Worm (Caenorhabditis elegans): ENCODE results near the gene nhr-168.

The nhr-168 gene

ce11 chrV:13300492-13300891 lies 33.2 kb downstream of the nhr-168 start:
- TF ChIP-seq blmp-1 (tag; optimal IDR thresholded peaks at IDR 0.05), result no peak
- TF ChIP-seq lin-14 (GFP tag; optimal IDR thresholded peaks at IDR 0.05), result peak; percentile 36

ce11 chrV:13299398-13299797 lies 34.3 kb downstream of the nhr-168 start:
- TF ChIP-seq hlh-17 (GFP tag; optimal IDR thresholded peaks at IDR 0.05; ENCODE audit: borderline replicate concordance) (no peak), ets-5 (GFP tag; IDR thresholded peaks at IDR 0.05) (no peak), xbp-1 (tag; optimal IDR thresholded peaks at IDR 0.05) (no peak), ceh-82 (tag; optimal IDR thresholded peaks at IDR 0.05) (no peak), pag-3 (tag; optimal IDR thresholded peaks at IDR 0.05; ENCODE audit: borderline replicate concordance, insufficient read depth) (no peak), mep-1 (tag; optimal IDR thresholded peaks at IDR 0.05) (no peak), fkh-4 (tag; optimal IDR thresholded peaks at IDR 0.05; ENCODE audit: borderline replicate concordance) (no peak), egl-13 (tag; optimal IDR thresholded peaks at IDR 0.05) (no peak), pax-3 (tag; optimal IDR thresholded peaks at IDR 0.05) (peak; percentile 60), unc-98 (GFP tag; IDR thresholded peaks at IDR 0.05) (no peak), efl-1 (optimal IDR thresholded peaks at IDR 0.05) (no peak), efl-1 (GFP tag; optimal IDR thresholded peaks at IDR 0.05 in 1 of 2) (peak in 1 of 2 experiments; percentile 65), unc-30 (tag; optimal IDR thresholded peaks at IDR 0.05) (no peak), C04F5.9 (tag; optimal IDR thresholded peaks at IDR 0.05) (no peak), hlh-4 (tag; optimal IDR thresholded peaks at IDR 0.05) (no peak), elt-3 (tag; optimal IDR thresholded peaks at IDR 0.05) (no peak)

DNA sequence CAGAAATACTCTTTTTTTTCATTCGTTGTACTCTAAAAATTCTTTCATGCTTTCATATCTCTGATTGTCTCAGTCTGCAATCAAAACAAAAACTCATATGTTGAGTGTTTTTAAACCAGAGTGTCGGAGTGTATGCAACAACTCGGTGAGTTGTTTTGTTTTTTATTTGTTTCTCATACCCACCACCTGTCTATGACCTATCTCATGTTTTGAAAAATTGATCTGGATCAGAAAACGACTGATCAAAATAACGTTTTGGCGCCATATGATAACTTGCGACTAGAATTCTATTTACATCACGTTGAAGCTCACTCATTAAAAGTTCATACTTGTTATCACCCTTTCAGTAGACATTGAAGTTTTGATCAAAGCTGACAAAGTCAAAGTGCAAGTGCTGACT lies 35.0 kb downstream of the nhr-168 start:
- TF ChIP-seq ceh-88 (GFP tag; IDR thresholded peaks at IDR 0.05) (no peak), C16A3.4 (tag; optimal IDR thresholded peaks at IDR 0.05) (no peak), nhr-90 (tag; optimal IDR thresholded peaks at IDR 0.05; ENCODE audit: poor library complexity) (no peak), C04F5.9 (tag; optimal IDR thresholded peaks at IDR 0.05) (no peak), lin-39 (tag; optimal IDR thresholded peaks at IDR 0.05) (no peak), dpl-1 (GFP tag; optimal IDR thresholded peaks at IDR 0.05) (no peak), ama-1 (optimal IDR thresholded peaks at IDR 0.05) (no peak), nhr-237 (tag; optimal IDR thresholded peaks at IDR 0.05) (no peak), tbx-2 (tag; optimal IDR thresholded peaks at IDR 0.05) (no peak), alr-1 (tag; optimal IDR thresholded peaks at IDR 0.05; ENCODE audit: borderline replicate concordance) (no peak), nhr-71 (tag; optimal IDR thresholded peaks at IDR 0.05) (peak; percentile 11), fkh-10 (GFP tag; optimal IDR thresholded peaks at IDR 0.05) (no peak), rnt-1 (tag; optimal IDR thresholded peaks at IDR 0.05) (peak; percentile 2), ceh-82 (tag; optimal IDR thresholded peaks at IDR 0.05) (no peak), lin-14 (GFP tag; optimal IDR thresholded peaks at IDR 0.05) (peak; percentile 37), mab-9 (GFP tag; IDR thresholded peaks at IDR 0.05) (no peak), C34B4.2 (tag; optimal IDR thresholded peaks at IDR 0.05) (no peak), pag-3 (tag; optimal IDR thresholded peaks at IDR 0.05; ENCODE audit: borderline replicate concordance, insufficient read depth) (no peak)

DNA sequence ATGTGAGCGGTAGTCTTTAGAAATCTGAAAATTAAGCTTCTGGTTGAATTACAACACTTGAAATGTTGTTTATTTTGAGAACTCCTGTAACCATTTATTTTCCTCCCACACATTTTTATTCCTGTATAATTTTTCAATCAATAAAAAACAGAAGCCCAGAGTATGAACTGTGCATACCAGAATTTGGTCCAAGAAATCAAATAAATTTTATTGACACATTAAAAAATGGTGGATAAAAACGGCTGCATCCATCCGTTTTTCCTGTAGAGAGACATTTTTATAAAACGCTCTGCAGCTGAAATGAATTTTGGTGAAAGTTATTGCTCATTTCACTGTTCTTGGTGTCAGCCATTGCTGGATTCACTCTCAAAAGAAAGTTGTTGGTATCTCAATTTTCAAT lies 36.5 kb downstream of the nhr-168 start, which contains the start of gene C26E1.1:
Gene C26E1.1 (plus strand): TSS at position 301 of the 400 bp plus-strand sequence.
- no peak for TF ChIP-seq fkh-8 (tag; optimal IDR thresholded peaks at IDR 0.05)
- TF ChIP-seq lin-15B (tag; optimal IDR thresholded peaks at IDR 0.05), result no peak
- TF ChIP-seq hpl-2 (GFP tag; optimal IDR thresholded peaks at IDR 0.05), result no peak
- no peak for TF ChIP-seq ets-5 (GFP tag; IDR thresholded peaks at IDR 0.05)
- TF ChIP-seq tbx-2 (tag; optimal IDR thresholded peaks at IDR 0.05), result no peak
- TF ChIP-seq nhr-28 (tag; optimal IDR thresholded peaks at IDR 0.05), result no peak
